Worm (Caenorhabditis elegans) whole organism, early embryonic: ENCODE data around the gene F26G5.1.

Experiments
- B0310.2 ChIP-seq: sonication (generic microtip); optimal IDR thresholded peaks from 2 replicates; lab custom pipeline; 2016; ENCODE audit warnings: mild to moderate bottlenecking, missing genetic modification characterization, missing compliant biosample characterization
- aly-1 ChIP-seq: sonication (generic microtip); optimal IDR thresholded peaks from 2 replicates; lab custom pipeline; 2016; ENCODE audit warnings: missing genetic modification characterization, missing compliant biosample characterization
- ama-1 ChIP-seq: fragments of 150-350 bp; optimal IDR thresholded peaks from 2 replicates; lab custom pipeline; 2014
- ceh-13 ChIP-seq: fragments of 200-800 bp; sonication (Bioruptor generic); optimal IDR thresholded peaks from 2 replicates; lab custom pipeline; 2018; ENCODE audit warnings: mild to moderate bottlenecking, missing genetic modification characterization, missing compliant biosample characterization
- ceh-36 ChIP-seq: sonication (generic microtip); optimal IDR thresholded peaks from 2 replicates; lab custom pipeline; 2016; ENCODE audit warnings: missing genetic modification characterization, inconsistent platforms, missing compliant biosample characterization
- ets-7 ChIP-seq: sonication (generic microtip); optimal IDR thresholded peaks from 2 replicates; lab custom pipeline; 2016; ENCODE audit warnings: missing genotype, missing genetic modification characterization, missing compliant biosample characterization
- flt-1 ChIP-seq: fragments of 200-800 bp; sonication (Bioruptor generic); IDR thresholded peaks from 2 replicates; pipeline ENCODE4 v1.3.6; 2022; ENCODE audit warnings: missing genetic modification characterization, missing compliant biosample characterization
- hmg-4 ChIP-seq: fragments of 200-800 bp; sonication (Bioruptor generic); optimal IDR thresholded peaks from 2 replicates; lab custom pipeline; 2018; ENCODE audit warnings: mild to moderate bottlenecking, missing genetic modification characterization, missing compliant biosample characterization
- hnd-1 ChIP-seq: sonication (generic microtip); optimal IDR thresholded peaks from 2 replicates; lab custom pipeline; 2016; ENCODE audit warnings: missing genetic modification characterization, missing compliant biosample characterization
- pes-1 ChIP-seq: fragments of 200-800 bp; sonication (Bioruptor generic); IDR thresholded peaks from 2 replicates; pipeline ENCODE4 v1.3.6; 2022; ENCODE audit warnings: missing genetic modification reagents, missing genetic modification characterization, missing compliant biosample characterization
- tbx-11 ChIP-seq: fragments of 200-800 bp; sonication (Bioruptor generic); IDR thresholded peaks from 2 replicates; pipeline ENCODE4 v1.3.6; 2022; ENCODE audit warnings: missing genetic modification characterization, missing compliant biosample characterization
- tra-4 ChIP-seq: sonication (generic microtip); optimal IDR thresholded peaks from 2 replicates; lab custom pipeline; 2017; ENCODE audit warnings: missing genetic modification characterization, missing compliant biosample characterization

ce11 chrV:5000406-5000805 is 25.1 kb downstream of the F26G5.1 start, which contains the start of gene ugt-7:
- TF ChIP-seq ama-1 (lab: Kevin White, UChicago) (no peak), B0310.2 (no peak), ceh-13 (no peak), ceh-36 (tag; lab: Kevin White, UChicago) (no peak), ets-7 (no peak), aly-1 (tag; lab: Kevin White, UChicago) (no peak), tbx-11 (GFP tag; lab: Robert Waterston, UW) (no peak), hnd-1 (tag; lab: Kevin White, UChicago) (no peak), tra-4 (tag; lab: Kevin White, UChicago) (no peak), pes-1 (GFP tag; lab: Robert Waterston, UW) (no peak), flt-1 (GFP tag; lab: Robert Waterston, UW) (no peak), hmg-4 (no peak)
